Fruit fly (Drosophila melanogaster): Measurements from ENCODE around the gene CG8036.

The CG8036 gene

DNA sequence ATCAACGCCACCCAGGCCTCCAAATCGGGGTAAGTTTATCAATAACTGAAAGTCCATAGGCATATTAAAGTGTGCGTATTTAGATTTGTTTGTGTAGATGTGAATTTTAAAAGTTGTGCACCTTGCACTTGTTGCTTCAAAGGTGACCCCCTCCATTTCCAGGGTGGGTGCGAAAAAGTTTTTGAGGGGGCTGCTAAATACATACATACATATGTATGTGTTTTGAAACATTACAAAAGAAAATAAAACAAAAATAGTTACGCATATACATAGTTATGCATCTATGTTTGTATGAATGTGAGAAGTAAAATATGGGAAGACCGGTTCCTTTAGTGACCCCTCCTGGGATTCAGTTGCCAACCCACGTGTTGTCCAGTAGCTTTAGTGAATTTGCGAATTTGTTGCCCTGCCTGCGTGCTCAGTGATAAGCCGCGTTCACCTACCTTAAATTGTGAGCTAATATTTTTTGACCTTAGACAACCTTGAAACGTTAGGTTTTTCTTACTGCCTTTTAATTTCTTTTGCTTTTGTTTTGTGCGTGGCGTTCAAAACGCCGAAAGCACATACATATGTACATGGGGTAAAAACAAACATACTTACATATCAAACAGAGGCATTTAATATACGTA, 2.3 kb downstream of the CG8036 start (continued):
- TF ChIP-seq Gug (GFP tag; IDR thresholded peaks at IDR 0.05) (no peak), CG4318 (GFP tag; optimal IDR thresholded peaks at IDR 0.05) (no peak), CG9139 (GFP tag; optimal IDR thresholded peaks at IDR 0.05) (no peak), CG6163 (GFP tag; IDR thresholded peaks at IDR 0.05) (peak; percentile 71), Eip93F (GFP tag; optimal IDR thresholded peaks at IDR 0.05) (no peak), acj6 (GFP tag; optimal IDR thresholded peaks at IDR 0.05) (peak; percentile 41), cyc (GFP tag; optimal IDR thresholded peaks at IDR 0.05) (no peak), Ets21C (GFP tag; optimal IDR thresholded peaks at IDR 0.05) (no peak), CG11294 (GFP tag; IDR thresholded peaks at IDR 0.05) (peak; percentile 40; the same call in 1 of the 2 replicates), Sox15 (GFP tag; optimal IDR thresholded peaks at IDR 0.05) (peak; percentile 17), CG31627 (GFP tag; optimal IDR thresholded peaks at IDR 0.05) (peak; percentile 24), CG6854 (GFP tag; optimal IDR thresholded peaks at IDR 0.05) (no peak), CG1621 (tag; optimal IDR thresholded peaks at IDR 0.05) (no peak), Lpt (GFP tag; optimal IDR thresholded peaks at IDR 0.05) (no peak), pdm3 (GFP tag; optimal IDR thresholded peaks at IDR 0.05) (no peak), CG3919 (GFP tag; optimal IDR thresholded peaks at IDR 0.05) (no peak), Hr39 (GFP tag; optimal IDR thresholded peaks at IDR 0.05) (peak; percentile 39), CG32006 (GFP tag; optimal IDR thresholded peaks at IDR 0.05) (no peak), ss (GFP tag; optimal IDR thresholded peaks at IDR 0.05) (no peak)

DNA sequence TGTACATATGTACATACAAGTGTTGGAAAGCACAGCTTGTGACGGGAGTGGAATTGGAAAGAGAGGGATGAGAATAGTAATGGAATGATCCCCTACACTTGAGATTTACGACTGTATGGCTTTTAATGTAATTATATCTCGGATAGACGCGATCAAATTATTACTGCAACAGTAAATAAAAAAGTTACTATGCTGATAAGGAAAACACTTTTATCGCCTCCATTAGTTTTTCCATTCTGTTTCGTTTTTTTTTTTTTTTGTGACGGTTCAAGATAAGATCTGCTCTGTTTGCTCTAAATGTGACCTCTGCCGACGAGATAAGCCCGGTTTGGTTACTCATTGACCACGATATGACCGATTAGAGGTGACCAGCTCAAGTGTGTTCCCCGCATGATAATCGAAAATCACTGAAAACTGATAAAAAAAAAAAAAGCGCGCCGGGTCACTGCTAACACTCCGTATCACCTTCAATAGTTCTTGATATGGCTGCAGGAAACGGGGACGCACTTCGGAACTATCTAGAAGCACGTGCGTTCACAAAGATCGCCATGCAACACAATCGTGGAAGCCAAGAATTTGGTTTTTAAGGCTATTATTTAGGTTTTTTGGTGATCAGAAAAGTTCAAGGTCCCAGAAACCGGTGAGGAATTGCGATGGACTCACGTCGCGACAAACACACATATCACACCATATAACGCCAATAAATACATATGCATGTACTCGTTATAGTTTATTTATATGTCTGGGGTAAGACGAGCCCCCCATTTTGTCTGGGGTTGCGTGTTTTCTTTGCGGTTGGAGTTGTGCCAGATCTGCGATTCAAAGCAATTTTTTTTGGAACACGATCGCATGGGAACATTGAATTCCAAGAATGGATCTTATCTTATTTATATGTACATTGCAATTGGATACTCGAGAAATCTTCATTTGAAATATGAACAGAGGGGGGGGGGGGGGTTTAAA, 3.1 kb downstream of the CG8036 start, which contains the start of gene p:
TSS of gene p (minus strand) at position 156 of the 963 bp plus-strand sequence.
- TF ChIP-seq Eip75B (GFP tag; optimal IDR thresholded peaks at IDR 0.05) (peak; percentile 58), CG6808 (GFP tag; optimal IDR thresholded peaks at IDR 0.05) (peak; percentile 28), Sox15 (GFP tag; optimal IDR thresholded peaks at IDR 0.05) (no peak), CG11902 (GFP tag; optimal IDR thresholded peaks at IDR 0.05) (peak; percentile 22), CG3919 (GFP tag; optimal IDR thresholded peaks at IDR 0.05) (peak; percentile 70), CG1621 (tag; optimal IDR thresholded peaks at IDR 0.05) (peak; percentile 5), Hr4 (GFP tag; optimal IDR thresholded peaks at IDR 0.05) (peak; percentile 46), CG31627 (GFP tag; optimal IDR thresholded peaks at IDR 0.05) (peak; percentile 53), CG8319 (GFP tag; optimal IDR thresholded peaks at IDR 0.05) (peak; percentile 37), CG32006 (GFP tag; optimal IDR thresholded peaks at IDR 0.05) (peak; percentile 51), Blimp-1 (GFP tag; optimal IDR thresholded peaks at IDR 0.05) (no peak), vri (GFP tag; optimal IDR thresholded peaks at IDR 0.05) (peak; percentile 36), eg (GFP tag; IDR thresholded peaks at IDR 0.05) (peak; percentile 66; the same call in 2 of the 3 replicates), CG6854 (GFP tag; optimal IDR thresholded peaks at IDR 0.05) (no peak), achi (GFP tag; optimal IDR thresholded peaks at IDR 0.05) (peak; percentile 71), CG6792 (GFP tag; optimal IDR thresholded peaks at IDR 0.05) (peak; percentile 50), dsx (GFP tag; optimal IDR thresholded peaks at IDR 0.05; ENCODE audit: poor library complexity, severe bottlenecking) (no peak), svp (GFP tag) (peak; percentile 92), fd59A (GFP tag; optimal IDR thresholded peaks at IDR 0.05) (no peak), Gug (GFP tag; IDR thresholded peaks at IDR 0.05) (peak; percentile 27; the same call in 1 of the 2 replicates), esn (GFP tag; optimal IDR thresholded peaks at IDR 0.05) (peak; percentile 47), Eip93F (GFP tag; optimal IDR thresholded peaks at IDR 0.05) (no peak), CG6163 (GFP tag; IDR thresholded peaks at IDR 0.05) (peak; percentile 49; the same call in 2 of the 3 replicates), Eip78C (GFP tag) (peak; percentile 87), CG3032 (tag; optimal IDR thresholded peaks at IDR 0.05) (peak; percentile 34), net (GFP tag; optimal IDR thresholded peaks at IDR 0.05) (peak; percentile 54), Hr39 (GFP tag; optimal IDR thresholded peaks at IDR 0.05) (peak; percentile 49), CG8632 (GFP tag; optimal IDR thresholded peaks at IDR 0.05) (peak; percentile 23), CG9139 (GFP tag; optimal IDR thresholded peaks at IDR 0.05) (no peak), salr (GFP tag; optimal IDR thresholded peaks at IDR 0.05) (peak; percentile 15 to 33), Hr38 (GFP tag; optimal IDR thresholded peaks at IDR 0.05) (no peak), fd85E (GFP tag; optimal IDR thresholded peaks at IDR 0.05) (no peak), CG10631 (GFP tag; optimal IDR thresholded peaks at IDR 0.05) (peak; percentile 32), CG7368 (GFP tag; optimal IDR thresholded peaks at IDR 0.05) (peak; percentile 73), CG10669 (GFP tag; optimal IDR thresholded peaks at IDR 0.05) (peak; percentile 37), spab (GFP tag; optimal IDR thresholded peaks at IDR 0.05) (no peak), Ets96B (tag; optimal IDR thresholded peaks at IDR 0.05) (no peak)
